Worm (Caenorhabditis elegans): ENCODE results near the gene srh-289.

ce11 chrV:17777624-17778023, 16.3 kb downstream of the srh-289 start, which contains the start of gene C47A10.12:
- TF ChIP-seq fos-1 (tag; optimal IDR thresholded peaks at IDR 0.05), result no peak
- no peak for TF ChIP-seq lin-39 (tag; optimal IDR thresholded peaks at IDR 0.05)
- TF ChIP-seq R02D3.7 (tag; optimal IDR thresholded peaks at IDR 0.05), result no peak
- TF ChIP-seq ztf-11 (tag; optimal IDR thresholded peaks at IDR 0.05), result no peak
- no peak for TF ChIP-seq ceh-16 (tag; optimal IDR thresholded peaks at IDR 0.05)
- no peak for TF ChIP-seq mab-5 (tag; optimal IDR thresholded peaks at IDR 0.05)
- TF ChIP-seq nhr-77 (tag; optimal IDR thresholded peaks at IDR 0.05), result no peak
- TF ChIP-seq gmeb-1 (tag; optimal IDR thresholded peaks at IDR 0.05), result no peak
- TF ChIP-seq nhr-23 (tag; optimal IDR thresholded peaks at IDR 0.05), result no peak
